Worm (Caenorhabditis elegans) whole organism, mixed stage, embryonic: ENCODE results near the gene vps-24.

Experiments used
- lin-13 ChIP-seq: fragments of 150-350 bp; optimal IDR thresholded peaks from 2 replicates; lab custom pipeline; 2014; ENCODE audit warnings: missing biosample characterization, missing genetic modification characterization
- snpc-4 ChIP-seq: fragments of 150-350 bp; optimal IDR thresholded peaks from 2 replicates; lab custom pipeline; 2014; ENCODE audit warnings: missing biosample characterization, missing genetic modification characterization
- unc-62 ChIP-seq: fragments of 150-350 bp; optimal IDR thresholded peaks from 2 replicates; lab custom pipeline; 2014; ENCODE audit warnings: missing biosample characterization, missing genetic modification reagents, missing genetic modification characterization

- TF ChIP-seq lin-13 (tag; lab: Kevin White, UChicago) (no peak), snpc-4 (tag; lab: Kevin White, UChicago) (no peak), unc-62 (GFP tag; lab: Kevin White, UChicago) (no peak)
Observed at ce11 chrII:5001866-5002265, 8.1 kb downstream of the vps-24 start.
